Fruit fly (Drosophila melanogaster): ENCODE data around the gene CG3345.

dm6 chr2L:285596-286023 is 16.7 kb downstream of the CG3345 start:
- no peak for TF ChIP-seq jim (GFP tag; optimal IDR thresholded peaks at IDR 0.05)
- TF ChIP-seq Abd-B (GFP tag; optimal IDR thresholded peaks at IDR 0.05): no peak
- TF ChIP-seq h (GFP tag; optimal IDR thresholded peaks at IDR 0.05): peak; percentile 71

Data from whole organism, wandering third instar larva.